Worm (Caenorhabditis elegans): ENCODE measurements around the gene T22C8.4.

DNA sequence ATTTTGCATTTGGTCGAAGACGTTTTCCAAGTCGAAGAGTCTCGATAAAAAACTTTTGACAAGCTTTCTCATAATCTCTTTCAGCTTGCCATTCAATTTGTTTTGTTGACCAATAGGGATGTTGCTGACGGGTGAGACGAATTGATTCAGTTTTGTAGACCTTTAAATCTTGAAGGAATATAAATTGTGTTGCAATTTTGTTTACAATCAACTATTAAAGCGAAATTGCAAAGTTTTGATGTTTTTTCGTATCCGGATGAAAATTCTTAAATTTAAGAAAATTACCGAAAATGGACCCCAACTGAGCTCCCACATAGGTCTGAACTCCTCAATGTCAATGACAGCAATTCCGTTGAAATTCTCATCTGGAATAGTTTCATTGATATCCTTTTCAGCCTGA lies 7.1 kb downstream of the T22C8.4 start:
- TF ChIP-seq nfya-1 (tag; optimal IDR thresholded peaks at IDR 0.05; ENCODE audit: insufficient read depth), result no peak
- TF ChIP-seq R02D3.7 (tag; optimal IDR thresholded peaks at IDR 0.05), result no peak
- TF ChIP-seq nhr-76 (tag; optimal IDR thresholded peaks at IDR 0.05), result no peak
- no peak for TF ChIP-seq elt-3 (tag; optimal IDR thresholded peaks at IDR 0.05)
- no peak for TF ChIP-seq egl-27 (tag; optimal IDR thresholded peaks at IDR 0.05)
- no peak for TF ChIP-seq nhr-237 (tag; optimal IDR thresholded peaks at IDR 0.05)
- no peak for TF ChIP-seq nhr-28 (tag; optimal IDR thresholded peaks at IDR 0.05)
